Worm (Caenorhabditis elegans) whole organism, midembryonic: Measurements from ENCODE around the gene R10D12.7.

ENCODE experiments used
- flt-1 ChIP-seq: fragments of 200-800 bp; sonication (Bioruptor generic); IDR thresholded peaks from 2 replicates; pipeline ENCODE4 v1.3.6; 2022; ENCODE audit warnings: missing genetic modification characterization, missing compliant biosample characterization
- klf-2 ChIP-seq: fragments of 200-800 bp; sonication (Bioruptor generic); conservative IDR thresholded peaks from 2 replicates; pipeline ENCODE4 v1.3.6; 2022; ENCODE audit warnings: missing genetic modification reagents, missing genetic modification characterization, missing compliant biosample characterization

DNA sequence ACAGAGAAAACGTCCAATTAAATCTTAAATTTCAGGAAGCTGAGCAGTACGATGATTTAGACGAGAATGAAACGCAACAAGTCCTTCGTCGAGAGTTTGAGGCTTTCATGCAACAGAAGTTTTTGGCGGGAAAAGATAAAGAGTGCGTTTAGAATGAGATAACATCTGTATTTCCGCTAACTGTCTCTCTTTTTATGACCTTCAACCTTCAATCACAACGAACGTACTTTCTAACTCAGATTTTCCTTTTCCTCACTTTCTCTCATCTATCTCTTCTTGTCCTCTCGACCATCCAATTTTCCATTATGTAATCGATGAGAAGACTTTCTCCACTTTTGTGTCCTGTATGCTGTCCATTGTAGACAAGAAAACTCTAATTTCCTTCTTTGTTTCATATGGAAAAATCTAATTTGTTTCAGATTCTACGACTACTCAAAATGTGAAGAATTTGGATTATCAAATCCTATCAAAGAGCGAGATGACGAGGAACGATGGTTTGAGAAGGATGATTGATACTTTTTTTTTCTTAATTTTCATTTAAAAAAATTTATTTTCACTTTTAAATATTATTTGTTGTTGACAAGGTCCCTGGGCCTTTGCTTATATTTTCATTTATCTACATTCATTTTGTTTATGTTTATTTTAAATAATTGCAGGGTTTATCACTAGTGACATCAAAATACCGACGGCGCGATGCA, 13.6 kb downstream of the R10D12.7 start, which contains the start of gene sao-1:
- TF ChIP-seq klf-2 (GFP tag; lab: Robert Waterston, UW): no peak
- TF ChIP-seq flt-1 (GFP tag; lab: Robert Waterston, UW): no peak
